Worm (Caenorhabditis elegans) whole organism, L4 larva: Measurements from ENCODE around the gene K08D8.9.

ENCODE experiments used
- F37D6.2 ChIP-seq: sonication (generic microtip); optimal IDR thresholded peaks from 2 replicates; lab custom pipeline; 2016; ENCODE audit warnings: mild to moderate bottlenecking, missing genetic modification characterization, missing compliant biosample characterization
- arid-1 ChIP-seq: fragments of 200-800 bp; sonication (Bioruptor generic); conservative IDR thresholded peaks from 2 replicates; pipeline ENCODE4 v1.3.6; 2022; ENCODE audit warnings: missing genetic modification reagents, missing genetic modification characterization, missing compliant biosample characterization
- duxl-1 ChIP-seq: sonication (generic microtip); optimal IDR thresholded peaks from 2 replicates; lab custom pipeline; 2016; ENCODE audit warnings: mild to moderate bottlenecking, missing genetic modification characterization, moderate library complexity, missing compliant biosample characterization; ENCODE audit not compliant: poor library complexity
- fkh-10 ChIP-seq: fragments of 150-350 bp; optimal IDR thresholded peaks from 2 replicates; lab custom pipeline; 2014; ENCODE audit warnings: missing biosample characterization, missing genetic modification reagents, missing genetic modification characterization
- hif-1 ChIP-seq, 2 experiments: sonication (generic microtip); optimal IDR thresholded peaks; 2 replicates each; lab custom pipeline; 2016 to 2017; ENCODE audit warnings: missing compliant biosample characterization in 2 of 2, missing genetic modification characterization in 2 of 2, missing genetic modification reagents in 2 of 2, missing genotype in 2 of 2, mild to moderate bottlenecking in 1 of 2
- lin-1 ChIP-seq: fragments of 200-800 bp; sonication (Bioruptor generic); IDR thresholded peaks from 2 replicates; pipeline ENCODE4 v1.3.6; 2022; ENCODE audit warnings: missing genetic modification reagents, missing genetic modification characterization, missing compliant biosample characterization
- lin-13 ChIP-seq: fragments of 150-350 bp; optimal IDR thresholded peaks from 2 replicates; lab custom pipeline; 2014; ENCODE audit warnings: missing biosample characterization, missing genetic modification reagents, missing genetic modification characterization
- lin-39 ChIP-seq: fragments of 150-350 bp; optimal IDR thresholded peaks from 2 replicates; lab custom pipeline; 2014; ENCODE audit warnings: missing biosample characterization, missing genetic modification reagents, missing genetic modification characterization
- madf-9 ChIP-seq: fragments of 200-800 bp; sonication (Bioruptor generic); conservative IDR thresholded peaks from 2 replicates; pipeline ENCODE4 v1.3.6; 2022; ENCODE audit warnings: missing genetic modification reagents, missing genetic modification characterization, missing compliant biosample characterization
- sdz-12 ChIP-seq: fragments of 200-800 bp; sonication (Bioruptor generic); optimal IDR thresholded peaks from 2 replicates; lab custom pipeline; 2018; ENCODE audit warnings: mild to moderate bottlenecking, missing genetic modification characterization, missing compliant biosample characterization
- tag-97 ChIP-seq: fragments of 200-800 bp; sonication (Bioruptor generic); IDR thresholded peaks from 2 replicates; pipeline ENCODE4 v1.3.6; 2022; ENCODE audit warnings: missing genetic modification characterization, missing compliant biosample characterization
- unc-62 ChIP-seq, 3 experiments: fragments of 150-350 bp in 1 of 3; sonication (generic microtip); optimal IDR thresholded peaks in 2 of 3; peaks in 1 of 3; 1 replicate in 1 of 3; 2 replicates in 2 of 3; lab custom pipeline; 2014 to 2017; ENCODE audit warnings: missing biosample characterization in 3 of 3, missing genetic modification characterization in 3 of 3, missing genetic modification reagents in 3 of 3, missing genotype in 1 of 3
- zip-2 ChIP-seq: fragments of 150-350 bp; optimal IDR thresholded peaks from 2 replicates; lab custom pipeline; 2014; ENCODE audit warnings: missing biosample characterization, missing genetic modification characterization

ce11 chrIV:12897146-12897545, 2.3 kb upstream of the K08D8.9 start:
- TF ChIP-seq tag-97 (no peak), lin-1 (GFP tag; lab: Robert Waterston, UW) (no peak), unc-62 (GFP tag; optimal IDR thresholded peaks at IDR 0.05 in 1 of 2; lab: Kevin White, UChicago) (peak in 1 of 2 experiments; percentile 74), unc-62 (tag; optimal IDR thresholded peaks at IDR 0.05; lab: Kevin White, UChicago) (no peak), lin-13 (no peak), hif-1 (tag; optimal IDR thresholded peaks at IDR 0.05; lab: Kevin White, UChicago) (no peak), madf-9 (GFP tag; lab: Robert Waterston, UW) (no peak), fkh-10 (GFP tag; lab: Kevin White, UChicago) (no peak), duxl-1 (no peak), zip-2 (tag; lab: Kevin White, UChicago) (no peak), F37D6.2 (tag; lab: Kevin White, UChicago) (no peak), lin-39 (tag; lab: Kevin White, UChicago) (no peak), sdz-12 (no peak), arid-1 (GFP tag; lab: Robert Waterston, UW) (no peak)
